Worm (Caenorhabditis elegans) whole organism, L4/young adult: ENCODE results near the gene isp-1.

Source experiments
- W03F9.2 ChIP-seq: fragments of 150-350 bp; optimal IDR thresholded peaks from 2 replicates; lab custom pipeline; 2014; ENCODE audit warnings: missing biosample characterization, missing genetic modification characterization
- dao-5 ChIP-seq: sonication (generic microtip); optimal IDR thresholded peaks from 2 replicates; lab custom pipeline; 2016; ENCODE audit warnings: missing genotype, missing genetic modification characterization, moderate library complexity, missing compliant biosample characterization
- him-1 ChIP-seq: sonication (generic microtip); optimal IDR thresholded peaks from 2 replicates; lab custom pipeline; 2016; ENCODE audit warnings: missing genotype, missing genetic modification reagents, missing genetic modification characterization, missing compliant biosample characterization

- TF ChIP-seq dao-5 (tag; lab: Kevin White, UChicago) (no peak), him-1 (tag; lab: Kevin White, UChicago) (no peak), W03F9.2 (tag; lab: Kevin White, UChicago) (no peak)
These were observed 28.7 kb upstream of the isp-1 start for ce11 chrIV:8164515-8164914.
